Worm (Caenorhabditis elegans): ENCODE measurements around the gene C04C3.14.

ce11 chrIV:3439354-3439753 lies 43.7 kb downstream of the C04C3.14 start, which contains the start of gene grd-3:
- no peak for TF ChIP-seq ceh-36 (tag; optimal IDR thresholded peaks at IDR 0.05)
- TF ChIP-seq B0310.2 (tag; optimal IDR thresholded peaks at IDR 0.05), result no peak
- no peak for TF ChIP-seq ama-1 (optimal IDR thresholded peaks at IDR 0.05)
- no peak for TF ChIP-seq hnd-1 (tag; optimal IDR thresholded peaks at IDR 0.05)
- TF ChIP-seq tra-4 (tag; optimal IDR thresholded peaks at IDR 0.05), result no peak
- no peak for TF ChIP-seq hmg-4 (GFP tag; optimal IDR thresholded peaks at IDR 0.05)
- no peak for TF ChIP-seq tbx-11 (GFP tag; IDR thresholded peaks at IDR 0.05)
- TF ChIP-seq F13C5.2 (tag; optimal IDR thresholded peaks at IDR 0.05), result no peak
- TF ChIP-seq sea-1 (GFP tag; conservative IDR thresholded peaks at IDR 0.05), result no peak
- no peak for TF ChIP-seq ceh-13 (GFP tag; optimal IDR thresholded peaks at IDR 0.05)
- TF ChIP-seq pes-1 (GFP tag; IDR thresholded peaks at IDR 0.05), result no peak

Measured in whole organism, early embryonic.